Worm (Caenorhabditis elegans) whole organism, midembryonic: ENCODE data around the gene clec-217.

Experiments
- T22C8.4 ChIP-seq: fragments of 200-800 bp; sonication (Bioruptor generic); IDR thresholded peaks from 2 replicates; pipeline ENCODE4 v1.3.6; 2022; ENCODE audit warnings: missing genetic modification characterization, missing compliant biosample characterization
- flt-1 ChIP-seq: fragments of 200-800 bp; sonication (Bioruptor generic); IDR thresholded peaks from 2 replicates; pipeline ENCODE4 v1.3.6; 2022; ENCODE audit warnings: missing genetic modification characterization, missing compliant biosample characterization
- klf-2 ChIP-seq: fragments of 200-800 bp; sonication (Bioruptor generic); conservative IDR thresholded peaks from 2 replicates; pipeline ENCODE4 v1.3.6; 2022; ENCODE audit warnings: missing genetic modification reagents, missing genetic modification characterization, missing compliant biosample characterization
- med-1 ChIP-seq: sonication (generic microtip); optimal IDR thresholded peaks from 2 replicates; lab custom pipeline; 2017; ENCODE audit warnings: missing genetic modification characterization, mild to moderate bottlenecking, missing compliant biosample characterization, antibody characterized with exemption, missing genetic modification reagents; ENCODE audit not compliant: insufficient read depth
- ref-1 ChIP-seq: fragments of 200-800 bp; sonication (Bioruptor generic); conservative IDR thresholded peaks from 2 replicates; pipeline ENCODE4 v1.3.6; 2022; ENCODE audit warnings: missing genetic modification reagents, missing genetic modification characterization, missing compliant biosample characterization
- ztf-29 ChIP-seq: fragments of 200-800 bp; sonication (Bioruptor generic); IDR thresholded peaks from 2 replicates; pipeline ENCODE4 v1.3.6; 2022; ENCODE audit warnings: missing genetic modification reagents, missing genetic modification characterization, missing compliant biosample characterization

ce11 chrV:7983381-7984052 lies 24.9 kb upstream of the clec-217 start, which contains the start of the genes natb-1 and abhd-12:
- TF ChIP-seq T22C8.4 (GFP tag; lab: Robert Waterston, UW) (no peak), flt-1 (GFP tag; lab: Robert Waterston, UW) (0 out of 2 replicates have a peak, but pooled peaks have one; percentile 52), med-1 (GFP tag; lab: Kevin White, UChicago) (no peak), ztf-29 (GFP tag; lab: Robert Waterston, UW) (no peak), ref-1 (GFP tag; lab: Robert Waterston, UW) (no peak), klf-2 (GFP tag; lab: Robert Waterston, UW) (no peak)
